Worm (Caenorhabditis elegans) whole organism, L4 larva: ENCODE data around the gene aagr-2.
A peak's percentile ranks its signal among the peaks of the same experiment; 100 is the strongest.

ENCODE experiments used
- D1046.2 ChIP-seq: fragments of 200-800 bp; sonication (Bioruptor generic); IDR thresholded peaks from 2 replicates; pipeline ENCODE4 v1.3.6; 2022; ENCODE audit warnings: missing genetic modification characterization, missing compliant biosample characterization
- F26F4.8 ChIP-seq: fragments of 200-800 bp; sonication (Bioruptor generic); conservative IDR thresholded peaks from 2 replicates; pipeline ENCODE4 v1.3.6; 2022; ENCODE audit warnings: missing genetic modification characterization, missing compliant biosample characterization
- F44E2.7 ChIP-seq: fragments of 200-800 bp; sonication (Bioruptor generic); IDR thresholded peaks from 2 replicates; pipeline ENCODE4 v2.1.2; 2022; ENCODE audit warnings: missing genetic modification characterization, missing compliant biosample characterization
- F49E8.2 ChIP-seq: sonication (generic microtip); optimal IDR thresholded peaks from 2 replicates; lab custom pipeline; 2016; ENCODE audit warnings: missing compliant biosample characterization, mild to moderate bottlenecking, missing genetic modification characterization, borderline replicate concordance
- R02D3.7 ChIP-seq: fragments of 150-350 bp; sonication (generic microtip); optimal IDR thresholded peaks from 3 replicates; lab custom pipeline; 2014; ENCODE audit warnings: missing biosample characterization, missing genetic modification characterization
- Y105C5A.15 ChIP-seq: fragments of 200-800 bp; sonication (Bioruptor generic); IDR thresholded peaks from 2 replicates; pipeline ENCODE4 v1.3.6; 2022; ENCODE audit warnings: missing genetic modification characterization, missing compliant biosample characterization
- Y48G9A.11 ChIP-seq: fragments of 200-800 bp; sonication (Bioruptor generic); IDR thresholded peaks from 2 replicates; pipeline ENCODE4 v1.3.6; 2022; ENCODE audit warnings: missing genetic modification reagents, missing genetic modification characterization, missing compliant biosample characterization
- aha-1 ChIP-seq: fragments of 150-350 bp; peaks from one replicate; lab custom pipeline; 2014; ENCODE audit warnings: missing biosample characterization, missing genetic modification characterization
- aly-2 ChIP-seq: sonication (generic microtip); optimal IDR thresholded peaks from 2 replicates; lab custom pipeline; 2018; ENCODE audit warnings: missing biosample characterization, missing genetic modification characterization
- ceh-62 ChIP-seq: sonication (generic microtip); optimal IDR thresholded peaks from 2 replicates; lab custom pipeline; 2017; ENCODE audit warnings: missing biosample characterization, missing genetic modification characterization
- ceh-82 ChIP-seq: sonication (generic microtip); optimal IDR thresholded peaks from 2 replicates; lab custom pipeline; 2017; ENCODE audit warnings: missing biosample characterization, missing genetic modification characterization
- daf-16 ChIP-seq, 3 experiments: sonication (generic microtip); optimal IDR thresholded peaks; 2 replicates each; lab custom pipeline; 2016 to 2017; ENCODE audit warnings: missing genetic modification characterization in 3 of 3, missing genetic modification reagents in 3 of 3, mild to moderate bottlenecking in 2 of 3, missing compliant biosample characterization in 2 of 3, missing biosample characterization in 1 of 3, moderate library complexity in 1 of 3
- daf-8 ChIP-seq: fragments of 200-800 bp; sonication (Bioruptor generic); IDR thresholded peaks from 2 replicates; pipeline ENCODE4 v1.3.6; 2022; ENCODE audit warnings: missing genetic modification characterization, missing compliant biosample characterization
- dmd-6 ChIP-seq: fragments of 200-800 bp; sonication (Bioruptor generic); IDR thresholded peaks from 2 replicates; pipeline ENCODE4 v1.3.6; 2022; ENCODE audit warnings: missing genetic modification reagents, missing genetic modification characterization, missing compliant biosample characterization
- dmd-9 ChIP-seq: fragments of 200-800 bp; sonication (Bioruptor generic); IDR thresholded peaks from 2 replicates; pipeline ENCODE4 v1.3.6; 2022; ENCODE audit warnings: missing genetic modification reagents, missing genetic modification characterization, missing compliant biosample characterization
- dpl-1 ChIP-seq: fragments of 150-350 bp; optimal IDR thresholded peaks from 2 replicates; lab custom pipeline; 2014; ENCODE audit warnings: missing biosample characterization, missing genetic modification reagents, missing genetic modification characterization
- fkh-10 ChIP-seq: fragments of 150-350 bp; optimal IDR thresholded peaks from 2 replicates; lab custom pipeline; 2014; ENCODE audit warnings: missing biosample characterization, missing genetic modification reagents, missing genetic modification characterization
- fos-1 ChIP-seq: fragments of 150-350 bp; optimal IDR thresholded peaks from 2 replicates; lab custom pipeline; 2014; ENCODE audit warnings: missing biosample characterization, missing genetic modification characterization
- hlh-11 ChIP-seq: fragments of 200-800 bp; sonication (Bioruptor generic); optimal IDR thresholded peaks from 2 replicates; lab custom pipeline; 2018; ENCODE audit warnings: mild to moderate bottlenecking, missing genetic modification characterization, missing compliant biosample characterization
- hmg-1.1 ChIP-seq: fragments of 200-800 bp; sonication (Bioruptor generic); IDR thresholded peaks from 2 replicates; pipeline ENCODE4 v1.3.6; 2022; ENCODE audit warnings: missing genetic modification reagents, missing genetic modification characterization, missing compliant biosample characterization
- jun-1 ChIP-seq: fragments of 150-350 bp; optimal IDR thresholded peaks from 2 replicates; lab custom pipeline; 2014; ENCODE audit warnings: missing biosample characterization, missing genetic modification reagents, missing genetic modification characterization
- lin-1 ChIP-seq: fragments of 200-800 bp; sonication (Bioruptor generic); IDR thresholded peaks from 2 replicates; pipeline ENCODE4 v1.3.6; 2022; ENCODE audit warnings: missing genetic modification reagents, missing genetic modification characterization, missing compliant biosample characterization
- lin-13 ChIP-seq: fragments of 150-350 bp; optimal IDR thresholded peaks from 2 replicates; lab custom pipeline; 2014; ENCODE audit warnings: missing biosample characterization, missing genetic modification reagents, missing genetic modification characterization
- lin-29 ChIP-seq: fragments of 200-800 bp; sonication (Bioruptor generic); IDR thresholded peaks from 2 replicates; pipeline ENCODE4 v1.3.6; 2022; ENCODE audit warnings: missing genetic modification reagents, missing genetic modification characterization, missing compliant biosample characterization
- lin-39 ChIP-seq: fragments of 150-350 bp; optimal IDR thresholded peaks from 2 replicates; lab custom pipeline; 2014; ENCODE audit warnings: missing biosample characterization, missing genetic modification reagents, missing genetic modification characterization
- lsy-2 ChIP-seq, 2 experiments: fragments of 150-350 bp in 1 of 2; sonication (generic microtip) in 1 of 2; optimal IDR thresholded peaks; 2 replicates each; lab custom pipeline; 2014 to 2017; ENCODE audit warnings: missing biosample characterization in 2 of 2, missing genetic modification characterization in 2 of 2
- madf-5 ChIP-seq, 2 experiments: fragments of 200-800 bp; sonication (Bioruptor generic); IDR thresholded peaks; 2 replicates each; pipeline ENCODE4 v1.3.6; 2022; ENCODE audit warnings: missing compliant biosample characterization in 2 of 2, missing genetic modification characterization in 2 of 2
- madf-9 ChIP-seq: fragments of 200-800 bp; sonication (Bioruptor generic); conservative IDR thresholded peaks from 2 replicates; pipeline ENCODE4 v1.3.6; 2022; ENCODE audit warnings: missing genetic modification reagents, missing genetic modification characterization, missing compliant biosample characterization
- mdl-1 ChIP-seq, 2 experiments: fragments of 150-350 bp in 1 of 2; sonication (generic microtip) in 1 of 2; optimal IDR thresholded peaks; 2 replicates each; lab custom pipeline; 2014 to 2017; ENCODE audit warnings: missing biosample characterization in 2 of 2, missing genetic modification characterization in 2 of 2
- mes-2 ChIP-seq: sonication (generic microtip); optimal IDR thresholded peaks from 2 replicates; lab custom pipeline; 2016; ENCODE audit warnings: missing genotype, mild to moderate bottlenecking, missing genetic modification characterization, missing compliant biosample characterization; ENCODE audit not compliant: poor library complexity, severe bottlenecking
- mxl-3 ChIP-seq: fragments of 200-800 bp; sonication (Bioruptor generic); optimal IDR thresholded peaks from 2 replicates; lab custom pipeline; 2018; ENCODE audit warnings: mild to moderate bottlenecking, missing genetic modification characterization, missing compliant biosample characterization
- nhr-10 ChIP-seq: fragments of 150-350 bp; optimal IDR thresholded peaks from 2 replicates; lab custom pipeline; 2014; ENCODE audit warnings: missing biosample characterization, missing genetic modification characterization
- nhr-11 ChIP-seq: fragments of 150-350 bp; optimal IDR thresholded peaks from 2 replicates; lab custom pipeline; 2014; ENCODE audit warnings: missing biosample characterization, missing genetic modification characterization
- nhr-25 ChIP-seq: sonication (generic microtip); optimal IDR thresholded peaks from 2 replicates; lab custom pipeline; 2017; ENCODE audit warnings: missing genetic modification characterization, mild to moderate bottlenecking, missing compliant biosample characterization, antibody characterized with exemption, moderate library complexity, borderline replicate concordance; ENCODE audit not compliant: insufficient read depth
- nhr-28 ChIP-seq: fragments of 150-350 bp; optimal IDR thresholded peaks from 2 replicates; lab custom pipeline; 2014; ENCODE audit warnings: missing biosample characterization, missing genetic modification characterization
- nhr-41 ChIP-seq: fragments of 200-800 bp; sonication (Bioruptor generic); IDR thresholded peaks from 2 replicates; pipeline ENCODE4 v1.3.6; 2022; ENCODE audit warnings: missing genetic modification reagents, missing genetic modification characterization, missing compliant biosample characterization
- nhr-42 ChIP-seq: fragments of 200-800 bp; sonication (Bioruptor generic); IDR thresholded peaks from 2 replicates; pipeline ENCODE4 v1.3.6; 2022; ENCODE audit warnings: missing genetic modification characterization, missing compliant biosample characterization
- nhr-6 ChIP-seq: fragments of 150-350 bp; optimal IDR thresholded peaks from 2 replicates; lab custom pipeline; 2014; ENCODE audit warnings: missing biosample characterization, missing genetic modification characterization
- nhr-76 ChIP-seq: fragments of 150-350 bp; optimal IDR thresholded peaks from 2 replicates; lab custom pipeline; 2014; ENCODE audit warnings: missing biosample characterization, missing genetic modification characterization
- pha-4 ChIP-seq, 2 experiments: fragments of 150-350 bp in 1 of 2; fragments of 200-800 bp in 1 of 2; sonication (Bioruptor generic) in 1 of 2; IDR thresholded peaks in 1 of 2; optimal IDR thresholded peaks in 1 of 2; 2 replicates each; pipeline versions ENCODE4 v1.3.6 to Lab custom; 2014 to 2022; ENCODE audit warnings: missing genetic modification characterization in 2 of 2, missing genetic modification reagents in 2 of 2, missing biosample characterization in 1 of 2, missing compliant biosample characterization in 1 of 2
- php-3 ChIP-seq: fragments of 200-800 bp; sonication (Bioruptor generic); IDR thresholded peaks from 2 replicates; pipeline ENCODE4 v1.3.6; 2022; ENCODE audit warnings: missing genetic modification reagents, missing genetic modification characterization, missing compliant biosample characterization
- rbr-2 ChIP-seq: sonication (generic microtip); optimal IDR thresholded peaks from 2 replicates; lab custom pipeline; 2016; ENCODE audit warnings: missing genotype, missing genetic modification characterization, missing compliant biosample characterization
- saeg-2 ChIP-seq: fragments of 200-800 bp; sonication (Bioruptor generic); IDR thresholded peaks from 2 replicates; pipeline ENCODE4 v1.3.6; 2022; ENCODE audit warnings: missing genetic modification reagents, missing genetic modification characterization, missing compliant biosample characterization
- set-16 ChIP-seq: fragments of 200-800 bp; sonication (Bioruptor generic); IDR thresholded peaks from 2 replicates; pipeline ENCODE4 v1.3.6; 2022; ENCODE audit warnings: missing genetic modification reagents, missing genetic modification characterization, missing compliant biosample characterization
- skn-1 ChIP-seq: fragments of 150-350 bp; optimal IDR thresholded peaks from 2 replicates; lab custom pipeline; 2014; ENCODE audit warnings: missing biosample characterization, missing genetic modification characterization
- snpc-4 ChIP-seq: fragments of 150-350 bp; optimal IDR thresholded peaks from 2 replicates; lab custom pipeline; 2014; ENCODE audit warnings: missing biosample characterization, missing genetic modification characterization
- spr-1 ChIP-seq: sonication (generic microtip); optimal IDR thresholded peaks from 2 replicates; lab custom pipeline; 2016; ENCODE audit warnings: mild to moderate bottlenecking, missing genetic modification characterization, missing compliant biosample characterization
- tag-97 ChIP-seq: fragments of 200-800 bp; sonication (Bioruptor generic); IDR thresholded peaks from 2 replicates; pipeline ENCODE4 v1.3.6; 2022; ENCODE audit warnings: missing genetic modification characterization, missing compliant biosample characterization
- unc-130 ChIP-seq: sonication (generic microtip); optimal IDR thresholded peaks from 2 replicates; lab custom pipeline; 2016; ENCODE audit warnings: missing genetic modification reagents, missing genetic modification characterization, missing compliant biosample characterization
- vab-7 ChIP-seq: fragments of 200-800 bp; sonication (Bioruptor generic); IDR thresholded peaks from 2 replicates; pipeline ENCODE4 v1.3.6; 2022; ENCODE audit warnings: missing genetic modification reagents, missing genetic modification characterization, missing compliant biosample characterization
- zip-2 ChIP-seq: fragments of 150-350 bp; optimal IDR thresholded peaks from 2 replicates; lab custom pipeline; 2014; ENCODE audit warnings: missing biosample characterization, missing genetic modification characterization

The aagr-2 gene

DNA sequence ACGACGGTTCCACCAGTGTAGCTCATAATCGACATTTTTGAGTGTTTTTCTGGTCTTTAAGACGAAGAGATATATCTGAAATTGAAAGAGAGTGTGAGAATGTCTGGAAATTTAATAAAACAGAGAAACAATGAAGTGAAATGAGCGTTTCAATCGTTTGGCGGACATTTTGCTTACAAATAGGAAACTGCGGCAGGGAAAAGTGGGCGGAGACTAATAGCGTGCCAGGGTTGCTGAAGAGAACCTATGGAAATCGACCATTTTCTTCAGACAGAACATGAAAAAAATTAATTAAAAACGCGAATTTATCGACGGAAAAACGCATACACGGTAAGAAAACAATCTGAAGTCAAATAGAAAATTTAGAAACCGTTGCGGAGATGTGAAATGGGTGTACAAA is 30.3 kb upstream of the aagr-2 start, which contains the start of gene pbs-3:
Gene pbs-3 (minus strand): TSS at position 75 of the 400 bp plus-strand sequence.
- TF ChIP-seq hmg-1.1 (GFP tag; lab: Robert Waterston, UW) = peak; percentile 43; the same call in 1 of the 2 replicates
- TF ChIP-seq ceh-62 = no peak
- TF ChIP-seq madf-9 (GFP tag; lab: Robert Waterston, UW) = no peak
- TF ChIP-seq mxl-3 (GFP tag; lab: Kevin White, UChicago) = peak; percentile 12
- TF ChIP-seq snpc-4 (tag; lab: Kevin White, UChicago) = no peak
- TF ChIP-seq dmd-9 (GFP tag; lab: Robert Waterston, UW) = no peak
- TF ChIP-seq daf-8 (GFP tag; lab: Robert Waterston, UW) = no peak
- TF ChIP-seq R02D3.7 (tag; lab: Kevin White, UChicago) = no peak
- peak; percentile 35 for TF ChIP-seq hlh-11 (tag; lab: Kevin White, UChicago)
- no peak for TF ChIP-seq F44E2.7 (GFP tag; lab: Robert Waterston, UW)
- no peak for TF ChIP-seq lin-29
- no peak for TF ChIP-seq pha-4 (GFP tag; IDR thresholded peaks at IDR 0.05; lab: Robert Waterston, UW)
- TF ChIP-seq pha-4 (tag; optimal IDR thresholded peaks at IDR 0.05; lab: Kevin White, UChicago) = no peak
- peak; percentile 62 for TF ChIP-seq nhr-28 (tag; lab: Kevin White, UChicago)
- TF ChIP-seq aly-2 (tag; lab: Kevin White, UChicago) = no peak
- no peak for TF ChIP-seq skn-1
- TF ChIP-seq aha-1 (tag; lab: Kevin White, UChicago) = no peak
- no peak for TF ChIP-seq nhr-10 (tag; lab: Kevin White, UChicago)
- TF ChIP-seq saeg-2 = no peak
- TF ChIP-seq lin-1 = no peak
- no peak for TF ChIP-seq Y105C5A.15
- no peak for TF ChIP-seq fos-1 (tag; lab: Kevin White, UChicago)
- TF ChIP-seq nhr-11 (tag; lab: Kevin White, UChicago) = peak; percentile 50
- TF ChIP-seq dpl-1 (GFP tag; lab: Kevin White, UChicago) = peak; percentile 67
- no peak for TF ChIP-seq ceh-82 (tag; lab: Kevin White, UChicago)
- TF ChIP-seq set-16 (GFP tag; lab: Robert Waterston, UW) = no peak
- TF ChIP-seq spr-1 = no peak
- peak in 1 of 2 experiments; percentile 81 for TF ChIP-seq lsy-2 (tag; optimal IDR thresholded peaks at IDR 0.05; lab: Kevin White, UChicago)
- TF ChIP-seq dmd-6 = no peak; the same call in 1 of the 2 replicates
- no peak for TF ChIP-seq jun-1 (tag; lab: Kevin White, UChicago)
- TF ChIP-seq F26F4.8 (GFP tag; lab: Robert Waterston, UW) = no peak
- TF ChIP-seq nhr-41 = no peak
- TF ChIP-seq nhr-25 (tag; lab: Kevin White, UChicago) = no peak
- TF ChIP-seq Y48G9A.11 = 0 out of 2 replicates have a peak, but pooled peaks have one; percentile 19
- no peak for TF ChIP-seq zip-2 (tag; lab: Kevin White, UChicago)
- TF ChIP-seq daf-16 (GFP tag; optimal IDR thresholded peaks at IDR 0.05; lab: Kevin White, UChicago) = no peak
- peak; percentile 35 for TF ChIP-seq daf-16 (tag; optimal IDR thresholded peaks at IDR 0.05; lab: Kevin White, UChicago)
- TF ChIP-seq tag-97 (GFP tag; lab: Robert Waterston, UW) = no peak
- 0 out of 4 replicates have a peak, but pooled peaks of 1 of the 2 experiments have one; percentile 46 for TF ChIP-seq madf-5 (GFP tag; IDR thresholded peaks at IDR 0.05; lab: Robert Waterston, UW)
- peak; percentile 83 for TF ChIP-seq unc-130 (GFP tag; lab: Kevin White, UChicago)
- peak; percentile 58 for TF ChIP-seq lin-13 (GFP tag; lab: Kevin White, UChicago)
- TF ChIP-seq mes-2 (tag; lab: Kevin White, UChicago) = peak; percentile 95
- peak; percentile 54; the same call in 1 of the 2 replicates for TF ChIP-seq vab-7 (GFP tag; lab: Robert Waterston, UW)
- TF ChIP-seq nhr-6 (tag; lab: Kevin White, UChicago) = peak; percentile 82
- no peak for TF ChIP-seq F49E8.2 (tag; lab: Kevin White, UChicago)
- TF ChIP-seq rbr-2 = peak; percentile 2
- no peak for TF ChIP-seq php-3 (GFP tag; lab: Robert Waterston, UW)
- no peak for TF ChIP-seq lin-39 (tag; lab: Kevin White, UChicago)
- no peak for TF ChIP-seq fkh-10
- TF ChIP-seq nhr-42 (GFP tag; lab: Robert Waterston, UW) = no peak
- no peak for TF ChIP-seq D1046.2 (GFP tag; lab: Robert Waterston, UW)
- no peak for TF ChIP-seq nhr-76 (tag; lab: Kevin White, UChicago)
- TF ChIP-seq mdl-1 (tag; optimal IDR thresholded peaks at IDR 0.05; lab: Kevin White, UChicago) = peak in 1 of 2 experiments; percentile 5
